Fruit fly (Drosophila melanogaster): ENCODE results near the gene CG14212.

CG14212 gene

dm6 chrX:19603953-19604352, 21.6 kb upstream of the CG14212 start:
- TF ChIP-seq noc (tag; optimal IDR thresholded peaks at IDR 0.05): peak; percentile 66

DNA sequence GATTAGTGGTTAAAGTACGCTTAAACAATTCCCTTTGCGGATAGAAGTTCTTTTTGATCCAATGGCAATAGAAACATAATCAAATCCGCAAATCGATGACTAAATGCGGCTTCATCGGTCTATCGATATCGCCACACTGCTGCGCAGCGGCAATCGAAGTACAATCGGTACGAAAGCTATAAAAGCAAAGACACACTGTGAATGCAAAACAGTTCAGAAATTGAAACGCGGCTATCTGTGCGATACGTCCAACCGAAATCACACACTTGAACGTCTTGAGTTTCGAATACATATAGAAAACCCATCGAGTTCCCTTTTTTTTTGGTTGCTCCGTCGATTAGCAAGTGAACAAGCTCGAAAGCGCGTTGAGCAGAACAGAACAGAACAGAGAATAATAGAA, 20.5 kb upstream of the CG14212 start, which contains the start of gene CG14207:
Gene CG14207 (plus strand): TSS at position 203 of the 400 bp plus-strand sequence.
- TF ChIP-seq noc (tag; optimal IDR thresholded peaks at IDR 0.05): peak; percentile 44

- no peak for TF ChIP-seq noc (tag; optimal IDR thresholded peaks at IDR 0.05)
Measured at dm6 chrX:19605915-19606314, 19.6 kb upstream of the CG14212 start.

DNA sequence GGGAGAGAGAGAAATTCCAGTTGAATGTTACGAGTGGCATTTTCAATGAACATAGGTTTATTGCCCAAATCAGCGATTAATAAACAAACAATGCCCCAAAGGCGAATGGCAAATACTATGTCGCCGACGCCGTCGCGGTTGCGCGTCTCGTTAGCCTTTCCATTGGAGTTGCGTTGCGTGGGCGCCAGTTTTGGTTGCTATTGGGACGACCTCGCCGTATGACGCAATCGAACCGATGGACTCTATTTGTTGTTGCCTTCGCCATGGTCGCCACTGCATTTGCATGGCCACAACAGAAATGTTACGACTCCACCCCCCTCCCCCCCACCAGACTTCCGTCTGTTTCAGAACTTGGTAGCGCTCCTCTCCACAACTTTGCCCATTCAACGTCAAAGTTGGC, 18.9 kb upstream of the CG14212 start:
- TF ChIP-seq noc (tag; optimal IDR thresholded peaks at IDR 0.05): no peak

- TF ChIP-seq noc (tag; optimal IDR thresholded peaks at IDR 0.05): no peak
Measured at dm6 chrX:19606971-19607370, 18.5 kb upstream of the CG14212 start.

DNA sequence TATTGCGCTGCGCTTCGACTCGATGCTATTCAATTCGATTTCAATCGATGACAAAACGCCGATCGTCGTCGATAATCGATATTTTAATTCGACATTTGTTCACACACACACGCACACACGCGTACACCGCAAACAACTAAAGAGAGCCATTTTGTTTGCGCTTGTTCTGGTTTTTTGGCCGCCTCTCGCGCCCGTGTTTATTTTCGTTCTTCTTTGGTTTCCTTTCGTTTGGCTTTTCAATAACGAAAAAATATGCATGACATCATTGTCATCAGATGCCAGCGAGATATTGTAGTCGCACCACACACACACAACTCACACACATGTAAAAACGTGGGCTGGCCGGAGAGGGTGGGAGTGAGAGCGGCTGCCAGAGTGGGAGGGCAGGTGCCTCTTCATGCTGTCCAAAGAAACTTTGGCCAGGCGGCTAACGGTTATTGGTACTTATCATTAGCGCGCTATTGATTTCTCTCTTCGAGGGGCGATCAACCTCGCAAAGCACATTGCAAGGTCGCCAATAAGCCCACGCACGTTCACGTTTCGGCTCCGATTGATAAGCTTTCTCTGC, 17.4 kb upstream of the CG14212 start:
- peak; percentile 57 for TF ChIP-seq noc (tag; optimal IDR thresholded peaks at IDR 0.05)

DNA sequence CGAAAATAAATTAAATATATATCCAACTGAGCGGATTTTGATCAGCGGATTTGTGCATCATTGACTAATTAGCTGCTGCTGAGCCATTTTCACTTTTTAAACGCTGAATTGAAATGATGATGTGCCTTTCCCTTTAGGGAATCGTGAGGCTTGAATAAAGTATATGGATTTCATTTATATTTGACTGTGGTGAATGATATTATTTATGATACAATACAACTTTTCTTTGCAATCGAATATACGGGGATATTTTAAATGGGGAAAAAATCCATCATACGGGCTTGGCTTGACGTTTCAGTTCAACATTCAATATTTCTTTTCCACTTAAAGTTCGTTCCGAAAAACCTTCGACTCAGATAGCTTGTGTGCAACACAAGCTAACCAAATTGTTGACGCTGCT, 14.3 kb upstream of the CG14212 start, which contains the start of the genes Shawn and Tyler:
Gene Shawn (plus strand): TSS at position 301 of the 400 bp plus-strand sequence.
Gene Tyler (plus strand): TSS at position 301 of the 400 bp plus-strand sequence.
- no peak for TF ChIP-seq noc (tag; optimal IDR thresholded peaks at IDR 0.05)

dm6 chrX:19613473-19613872, 12.0 kb upstream of the CG14212 start:
- no peak for TF ChIP-seq noc (tag; optimal IDR thresholded peaks at IDR 0.05)

DNA sequence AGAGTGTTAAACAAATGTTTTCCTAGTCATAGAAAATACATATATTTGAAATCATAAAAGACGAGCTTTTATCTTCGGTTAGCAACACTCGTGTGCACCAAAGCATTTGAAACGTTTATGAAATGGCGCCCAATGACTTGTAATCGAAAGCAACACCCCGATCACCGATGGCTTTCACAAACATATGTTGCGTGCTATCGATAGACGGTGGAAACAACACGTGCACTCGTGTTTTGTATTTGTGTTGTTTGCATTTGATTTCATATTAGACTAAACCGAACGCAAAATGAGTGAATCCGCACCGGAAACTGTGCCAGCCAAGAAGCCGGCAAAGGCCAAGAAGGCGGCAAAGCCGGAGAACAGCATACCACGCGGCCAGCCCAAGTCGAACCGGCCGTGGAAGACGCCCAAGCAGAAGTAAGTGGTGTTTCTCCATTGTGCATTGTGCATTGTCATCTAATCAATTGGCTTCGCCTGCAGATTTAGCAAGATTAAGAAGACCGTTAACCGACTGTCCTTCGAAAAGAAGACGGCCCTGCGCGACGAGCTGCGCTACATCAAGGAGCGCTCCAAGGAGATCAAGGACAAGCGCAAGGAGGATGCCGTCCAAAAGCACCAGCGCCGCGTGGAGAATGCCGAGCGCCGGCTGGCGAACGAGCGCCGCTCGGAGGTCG, 9.4 kb upstream of the CG14212 start, which contains the start of gene CG14210:
Gene CG14210 (plus strand): TSS at position 207 of the 674 bp plus-strand sequence.
- TF ChIP-seq noc (tag; optimal IDR thresholded peaks at IDR 0.05): no peak

dm6 chrX:19618183-19618740, 7.2 kb upstream of the CG14212 start, which contains the start of the genes Pstk and Tim9b:
Gene Pstk, minus strand, starts transcription at chrX:19618537.
Gene Tim9b, minus strand, starts transcription at chrX:19618537.
- TF ChIP-seq noc (tag; optimal IDR thresholded peaks at IDR 0.05): no peak

DNA sequence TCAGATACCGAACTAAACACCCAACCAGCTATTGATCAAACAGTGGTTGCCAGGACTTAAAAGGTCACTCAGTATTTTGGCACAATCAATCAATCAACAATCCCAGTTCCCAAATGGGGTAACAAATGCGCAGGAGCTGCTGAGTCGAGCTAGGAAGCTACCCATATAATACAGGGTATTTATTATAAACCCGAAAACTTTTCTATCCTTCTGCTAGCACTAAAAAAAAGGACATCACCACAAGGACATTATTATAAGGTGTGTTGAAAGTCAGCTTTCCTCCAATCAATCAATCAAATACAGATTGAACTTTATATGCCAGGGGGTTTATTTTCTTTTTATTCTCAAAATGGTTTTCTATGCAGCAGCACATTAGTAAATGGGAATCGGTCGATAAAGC, 4.4 kb upstream of the CG14212 start, which contains the start of gene CG14221:
Gene CG14221 (minus strand): TSS at position 101 of the 400 bp plus-strand sequence.
- no peak for TF ChIP-seq noc (tag; optimal IDR thresholded peaks at IDR 0.05)

- no peak for TF ChIP-seq noc (tag; optimal IDR thresholded peaks at IDR 0.05)
Measured at dm6 chrX:19622924-19623323, 2.6 kb upstream of the CG14212 start, which contains the start of the genes Naa20A and MKP-4. Gene Naa20A, minus strand, starts transcription at chrX:19623074. Gene MKP-4, plus strand, starts transcription at chrX:19623114.

dm6 chrX:19631365-19631832, 5.9 kb downstream of the CG14212 start:
- TF ChIP-seq noc (tag; optimal IDR thresholded peaks at IDR 0.05): no peak

DNA sequence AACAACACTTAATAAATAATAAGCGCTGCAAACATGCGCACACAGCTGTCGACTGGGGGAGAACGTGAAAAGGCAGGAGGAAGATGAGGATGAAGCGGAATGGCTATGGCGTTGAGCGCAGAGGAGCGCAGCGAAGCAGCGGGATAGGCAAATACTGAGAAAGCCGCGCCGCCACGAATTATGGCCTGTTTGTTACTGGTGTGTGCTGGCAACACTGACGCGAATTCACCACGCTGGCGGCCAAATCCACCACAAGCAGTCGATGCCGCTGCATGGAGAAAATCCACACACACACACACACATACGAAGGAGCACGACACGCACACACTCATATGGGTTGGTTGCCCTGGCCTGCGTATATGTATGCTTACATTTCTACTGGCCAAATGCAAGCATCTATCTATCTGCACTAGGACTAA, 11.5 kb downstream of the CG14212 start:
- TF ChIP-seq noc (tag; optimal IDR thresholded peaks at IDR 0.05): no peak

DNA sequence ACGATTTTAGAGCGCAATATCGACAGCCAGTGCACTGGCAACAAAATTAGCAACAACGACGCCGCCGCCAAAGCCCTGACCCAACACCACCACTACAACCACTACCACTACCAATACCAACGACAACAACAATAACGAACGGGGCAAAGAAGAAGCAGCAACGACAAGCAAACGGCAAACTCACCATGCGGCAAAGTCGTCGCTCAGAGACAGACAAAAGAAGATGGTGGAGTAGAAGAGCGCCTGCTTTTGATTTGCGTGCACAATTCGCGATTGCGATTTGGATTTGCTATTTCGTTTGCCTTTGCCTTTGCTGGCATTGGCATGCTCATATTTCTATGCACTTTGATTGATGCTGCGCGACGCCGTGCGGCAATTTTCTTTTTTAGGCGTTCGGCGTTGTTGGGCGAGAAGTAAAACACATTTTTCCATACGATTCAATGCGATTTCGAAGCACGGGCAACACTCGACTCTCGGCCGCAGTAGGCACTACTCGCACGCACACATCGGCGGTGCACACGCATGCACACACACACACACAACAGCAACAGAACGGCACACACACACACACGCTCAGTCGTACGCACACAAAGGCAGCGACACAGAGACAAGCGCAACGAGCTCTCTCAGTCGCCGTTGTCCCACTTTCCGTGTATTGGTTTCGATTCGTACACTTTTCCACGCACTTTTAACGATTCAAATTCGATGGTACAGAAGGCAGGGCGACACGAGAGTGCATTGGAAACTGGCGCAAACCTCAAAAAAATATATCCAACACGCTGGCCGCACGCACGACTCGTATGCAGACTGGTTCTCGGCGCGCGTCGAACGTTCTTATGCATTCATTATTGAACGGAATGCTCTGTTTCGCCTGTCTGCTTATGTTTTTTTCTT, 12.2 kb downstream of the CG14212 start:
- TF ChIP-seq noc (tag; optimal IDR thresholded peaks at IDR 0.05): no peak

Data from whole organism, larva.